Worm (Caenorhabditis elegans): Measurements from ENCODE around the gene lbp-4.

Gene lbp-4

DNA sequence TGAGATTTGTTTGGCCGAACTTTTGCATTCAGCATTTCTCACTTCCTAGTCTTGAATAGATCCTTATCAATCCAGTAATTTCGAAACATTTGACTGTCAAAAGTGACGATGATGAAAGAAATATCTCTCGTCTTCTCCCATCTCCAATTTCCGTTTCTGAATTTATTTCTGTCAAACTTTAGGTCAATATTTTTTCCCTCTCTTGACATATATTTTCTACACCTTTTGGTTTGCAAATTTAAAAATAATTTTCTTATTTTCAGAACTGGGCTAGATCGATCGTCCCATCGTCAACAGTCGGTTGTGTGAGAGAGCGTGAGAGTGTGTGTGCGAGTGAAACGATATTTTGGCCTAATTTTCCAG is 15.6 kb upstream of the lbp-4 start, which contains the start of gene xpo-1:
TSS of gene xpo-1 (plus strand) at position 264 of the 363 bp plus-strand sequence.
- no peak for TF ChIP-seq unc-62 (GFP tag; optimal IDR thresholded peaks at IDR 0.05)

DNA sequence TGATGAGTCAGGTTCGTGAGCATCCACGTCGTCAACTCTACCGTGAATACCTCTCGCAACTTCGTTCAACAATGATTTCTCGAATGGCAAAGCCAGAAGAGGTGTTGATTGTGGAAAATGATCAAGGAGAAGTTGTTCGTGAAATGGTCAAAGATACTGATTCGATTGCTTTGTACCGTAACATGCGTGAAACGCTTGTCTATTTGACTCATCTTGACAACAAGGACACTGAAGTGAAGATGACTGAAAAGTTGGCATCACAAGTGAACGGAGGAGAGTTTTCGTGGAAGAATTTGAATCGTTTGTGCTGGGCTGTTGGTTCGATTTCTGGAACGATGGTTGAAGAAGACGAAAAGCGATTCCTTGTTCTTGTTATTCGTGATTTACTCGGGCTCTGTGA is 13.7 kb upstream of the lbp-4 start:
- TF ChIP-seq unc-62 (GFP tag; optimal IDR thresholded peaks at IDR 0.05), result no peak

DNA sequence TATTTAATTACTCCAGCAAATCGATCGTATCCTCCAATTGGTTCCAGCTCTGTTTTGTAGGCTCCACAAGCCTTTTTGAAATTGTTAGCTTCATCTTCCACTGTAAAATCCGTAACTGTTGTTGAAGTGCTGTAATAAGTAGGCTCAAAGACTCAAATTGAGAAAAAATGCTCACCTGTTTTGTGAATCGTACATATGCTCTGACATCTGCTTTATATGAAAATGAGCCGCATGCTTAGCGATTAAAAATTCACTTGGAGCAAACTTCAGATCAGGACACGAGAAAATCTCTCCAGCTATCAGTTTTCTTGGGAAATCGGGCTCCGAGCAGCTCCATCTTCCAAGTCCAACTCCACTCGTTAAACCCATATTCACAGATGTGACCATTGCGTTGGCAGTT is 11.9 kb upstream of the lbp-4 start:
- no peak for TF ChIP-seq unc-62 (GFP tag; optimal IDR thresholded peaks at IDR 0.05)

DNA sequence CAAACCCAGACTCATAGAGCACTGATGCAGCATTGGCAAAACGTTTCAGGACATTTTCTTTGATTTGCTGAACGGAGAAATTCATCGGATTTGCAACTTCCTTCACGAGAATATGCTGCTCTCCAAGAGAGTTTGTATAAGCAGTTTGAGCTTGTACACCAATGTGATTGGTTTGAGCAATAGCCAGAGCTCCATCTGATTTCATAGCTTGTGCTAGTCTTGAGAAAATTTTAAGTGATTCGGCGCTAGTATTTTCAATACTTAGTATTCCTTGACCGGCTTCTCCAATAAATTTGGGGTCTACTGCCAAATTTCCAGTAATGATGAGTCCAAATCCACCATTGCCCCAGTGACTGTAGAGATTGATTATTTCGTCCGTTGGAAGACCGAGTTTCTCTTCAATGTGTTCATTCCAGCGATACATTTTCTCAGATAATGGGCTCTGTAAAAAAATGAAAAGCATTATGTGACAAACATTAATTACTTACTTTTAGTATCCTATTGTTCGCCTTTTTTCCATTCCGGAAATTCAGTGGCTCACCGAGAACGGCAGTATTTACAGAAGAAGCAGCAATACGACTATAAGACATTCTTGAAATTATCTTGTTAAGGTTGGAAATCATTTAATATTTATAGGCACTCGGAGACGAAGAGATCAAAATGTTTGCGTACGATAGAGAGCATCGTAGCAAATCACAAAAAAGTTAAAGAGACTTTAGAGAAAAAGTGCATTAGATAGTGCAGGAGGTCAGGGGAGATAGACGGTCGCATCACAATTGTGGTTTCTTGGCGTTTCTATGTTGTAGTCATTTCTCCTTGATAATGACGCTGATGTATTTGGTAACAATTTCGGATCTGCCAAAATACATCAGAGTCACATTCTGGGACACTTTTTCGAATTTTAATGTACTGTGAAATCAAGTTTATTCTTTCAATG is 10.8 kb upstream of the lbp-4 start, which contains the start of gene ZK742.3:
TSS of gene ZK742.3 (minus strand) at position 593 of the 937 bp plus-strand sequence.
- no peak for TF ChIP-seq unc-62 (GFP tag; optimal IDR thresholded peaks at IDR 0.05)

DNA sequence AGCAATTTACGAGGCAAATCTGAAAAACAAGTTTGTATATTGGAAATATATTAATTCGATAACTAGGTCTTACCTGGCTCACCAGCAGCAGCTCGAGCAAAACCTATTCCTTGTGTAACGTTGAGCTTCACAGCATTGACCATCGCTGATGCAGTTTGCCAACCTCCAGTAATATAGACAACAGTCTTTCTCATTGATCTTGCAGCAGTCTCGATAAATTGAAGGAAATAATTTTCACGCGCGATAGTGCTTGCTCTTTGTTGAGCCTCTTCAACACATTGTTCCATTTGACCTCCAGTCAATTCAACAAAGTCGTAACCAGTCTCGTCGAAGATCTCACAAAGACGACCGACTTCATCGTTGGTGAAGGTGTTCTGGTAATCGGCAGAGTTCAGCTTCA is 9.8 kb upstream of the lbp-4 start:
- no peak for TF ChIP-seq unc-62 (GFP tag; optimal IDR thresholded peaks at IDR 0.05)

DNA sequence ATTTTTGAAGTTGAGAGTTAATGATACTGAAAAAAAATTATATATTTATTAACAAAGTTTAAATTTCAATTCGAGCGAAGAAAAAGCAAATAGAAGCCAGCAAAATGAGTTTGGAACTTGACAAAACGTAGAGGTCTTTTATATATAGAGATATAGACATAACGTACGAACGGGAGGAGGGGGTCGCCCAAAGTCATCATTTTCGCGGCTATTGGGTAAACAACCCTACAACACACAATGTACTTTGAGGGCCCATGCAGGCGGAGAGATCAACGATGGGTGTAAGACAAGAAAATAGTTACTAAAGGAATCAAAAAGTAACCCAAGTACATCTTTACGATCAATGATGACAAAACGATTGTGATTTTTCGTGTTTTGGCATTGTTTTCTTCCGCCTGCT is 8.6 kb upstream of the lbp-4 start, which contains the start of gene ZK742.4:
TSS of gene ZK742.4 (minus strand) at position 35 of the 400 bp plus-strand sequence.
- TF ChIP-seq unc-62 (GFP tag; optimal IDR thresholded peaks at IDR 0.05), result no peak

DNA sequence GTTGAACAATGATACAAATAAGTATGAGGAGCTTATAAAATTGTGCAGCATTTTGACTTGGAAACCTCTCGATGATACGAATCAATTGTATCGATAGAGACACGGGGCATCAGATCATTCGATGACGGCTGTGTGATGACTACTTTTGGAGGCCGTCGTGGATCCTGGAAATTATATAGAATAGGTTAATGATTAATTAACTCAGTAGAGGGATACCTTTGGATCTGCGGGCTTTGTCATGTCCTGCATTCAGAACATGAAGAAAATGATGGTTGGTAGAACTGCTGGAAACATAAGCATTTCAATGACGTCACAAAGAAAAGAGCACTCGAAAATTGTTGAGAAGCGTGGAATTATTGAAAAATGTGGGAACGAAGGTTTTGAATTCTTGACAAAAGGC is 5.8 kb upstream of the lbp-4 start, which contains the start of gene ZK742.6:
TSS of gene ZK742.6 (minus strand) at position 342 of the 400 bp plus-strand sequence.
- TF ChIP-seq unc-62 (GFP tag; optimal IDR thresholded peaks at IDR 0.05), result no peak

DNA sequence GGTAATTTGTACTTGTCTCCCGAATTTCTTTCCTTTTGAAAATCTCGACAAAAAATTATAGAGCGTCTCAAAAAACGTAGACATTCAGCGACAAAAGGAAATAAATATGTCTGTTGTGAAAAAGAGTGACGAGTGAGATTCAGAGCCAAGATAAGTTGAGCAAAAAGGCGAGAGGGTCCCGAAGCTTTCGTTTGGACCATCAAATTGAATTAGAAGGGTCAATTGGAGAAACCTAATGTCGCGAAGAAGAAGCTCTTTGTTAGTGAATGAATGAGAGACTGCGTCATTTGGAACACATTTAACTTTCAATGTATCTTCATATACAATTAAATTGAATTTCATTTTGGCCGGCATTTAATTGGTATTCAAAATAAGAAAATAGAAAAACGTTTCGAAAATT is 3.9 kb upstream of the lbp-4 start:
- no peak for TF ChIP-seq unc-62 (GFP tag; optimal IDR thresholded peaks at IDR 0.05)

DNA sequence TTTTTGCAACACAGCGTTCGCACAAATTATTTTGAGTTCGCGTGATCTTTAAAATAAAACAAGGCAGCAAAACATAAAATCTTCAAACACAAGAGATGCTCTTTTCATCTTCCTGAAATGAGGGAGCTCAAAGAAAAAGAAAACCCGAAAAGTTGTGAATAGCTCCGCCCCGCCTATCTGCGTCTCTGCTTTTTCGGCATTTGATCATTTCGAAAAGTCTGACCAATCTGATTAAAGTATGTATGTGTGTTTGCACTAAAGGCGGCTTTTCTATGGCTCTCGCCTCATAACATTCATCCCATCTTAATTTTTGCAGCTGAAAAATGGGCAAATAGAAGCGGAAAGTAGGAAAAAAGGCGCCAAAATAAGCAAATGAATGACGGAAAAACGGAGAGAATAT is 793 bp upstream of the lbp-4 start:
- TF ChIP-seq unc-62 (GFP tag; optimal IDR thresholded peaks at IDR 0.05), result no peak

DNA sequence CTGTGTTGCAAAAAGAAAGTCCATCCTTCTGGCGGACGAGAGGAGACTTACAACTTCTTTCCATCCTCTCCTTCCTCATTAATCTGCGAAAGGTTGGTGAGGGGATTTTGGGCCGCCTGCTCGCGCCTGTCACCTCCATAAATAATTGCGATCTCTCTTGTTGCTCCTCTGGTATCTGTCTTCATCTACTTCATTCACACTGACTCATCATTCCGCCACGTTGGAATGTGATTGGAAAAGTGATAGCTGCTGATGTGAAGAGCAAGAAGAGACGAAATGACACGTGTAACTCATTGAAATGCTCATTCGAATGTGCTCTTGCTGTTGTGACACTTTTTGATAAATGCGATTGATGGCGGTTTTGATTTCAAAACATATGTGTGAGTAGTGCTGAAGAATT is 2.3 kb downstream of the lbp-4 start:
- no peak for TF ChIP-seq unc-62 (GFP tag; optimal IDR thresholded peaks at IDR 0.05)

DNA sequence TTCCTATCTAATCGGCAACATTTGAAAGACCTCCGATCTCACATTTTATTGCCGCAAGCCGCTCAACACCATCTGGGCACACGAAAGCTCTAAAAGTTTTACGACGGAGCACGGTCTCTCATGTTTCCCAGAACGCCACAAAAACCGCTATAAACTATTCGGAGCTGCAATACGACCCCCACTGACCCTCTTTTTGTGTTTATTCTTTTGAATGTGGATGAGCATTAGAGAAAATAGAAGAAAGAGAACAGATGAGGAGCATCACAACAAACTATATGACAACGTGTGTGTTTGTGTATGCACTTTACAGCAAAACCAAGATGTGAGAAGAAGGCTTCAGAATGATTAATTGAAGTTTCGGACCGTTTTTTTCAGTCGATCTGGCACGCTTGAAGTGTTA is 3.8 kb downstream of the lbp-4 start:
- no peak for TF ChIP-seq unc-62 (GFP tag; optimal IDR thresholded peaks at IDR 0.05)

DNA sequence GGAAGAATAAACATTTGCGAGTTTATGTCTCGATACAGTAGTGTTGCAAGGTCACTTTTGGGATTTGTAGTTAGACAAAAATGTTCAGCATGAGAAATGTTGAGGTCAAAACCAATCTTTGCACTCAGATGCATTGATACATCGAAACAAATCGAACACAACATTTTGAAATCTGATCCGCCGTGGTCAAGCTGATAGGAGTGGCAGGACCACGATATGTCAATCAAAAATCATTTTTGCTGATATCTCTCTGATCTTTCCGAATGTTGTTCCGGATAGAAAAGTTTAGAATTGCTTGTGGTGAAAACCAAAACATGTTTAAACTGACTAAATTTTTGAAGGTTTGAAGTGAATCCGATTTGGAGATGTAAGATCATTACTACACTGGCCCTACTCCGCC is 5.5 kb downstream of the lbp-4 start:
- TF ChIP-seq unc-62 (GFP tag; optimal IDR thresholded peaks at IDR 0.05), result no peak

DNA sequence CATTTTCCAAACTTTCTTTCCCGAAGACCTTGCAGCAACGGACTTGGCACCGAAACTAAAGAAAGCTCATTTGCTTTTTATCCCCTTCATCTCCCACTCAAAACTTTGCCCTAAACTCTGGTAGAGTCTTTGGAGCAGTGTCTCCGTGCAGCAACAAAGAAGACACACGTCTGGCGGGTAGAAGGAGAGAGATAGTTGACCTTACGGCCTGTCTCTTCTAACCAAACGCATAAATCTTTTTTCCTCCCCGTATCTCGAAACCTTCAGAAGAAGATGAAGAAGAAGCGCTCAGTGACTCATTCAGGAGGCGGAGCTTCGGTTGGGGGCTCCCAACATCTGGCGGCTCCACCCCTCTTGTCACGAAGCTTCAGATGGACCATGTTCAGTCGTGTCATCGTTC is 6.0 kb downstream of the lbp-4 start:
- TF ChIP-seq unc-62 (GFP tag; optimal IDR thresholded peaks at IDR 0.05), result no peak

DNA sequence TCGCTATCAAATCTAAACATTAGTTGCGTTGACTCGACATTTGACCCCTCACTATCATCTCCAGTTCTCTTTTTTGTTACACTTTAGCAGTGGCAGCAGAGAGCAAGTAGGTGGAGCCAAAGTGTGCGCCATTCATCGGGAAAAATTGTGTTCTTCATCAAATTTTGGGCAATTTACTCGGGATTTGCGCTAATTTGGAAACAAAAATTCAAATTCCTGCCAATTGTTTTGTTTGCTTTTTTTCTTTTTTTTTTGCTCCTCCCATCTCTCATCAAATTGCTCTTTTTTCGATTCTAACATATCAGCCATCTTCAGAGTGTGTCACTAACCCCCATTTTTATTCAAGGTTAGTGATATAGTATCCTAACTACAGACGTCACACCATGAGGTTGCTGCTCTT is 6.5 kb downstream of the lbp-4 start, which contains the start of gene mig-6:
TSS of gene mig-6 (plus strand) at position 301 of the 400 bp plus-strand sequence.
- no peak for TF ChIP-seq unc-62 (GFP tag; optimal IDR thresholded peaks at IDR 0.05)

DNA sequence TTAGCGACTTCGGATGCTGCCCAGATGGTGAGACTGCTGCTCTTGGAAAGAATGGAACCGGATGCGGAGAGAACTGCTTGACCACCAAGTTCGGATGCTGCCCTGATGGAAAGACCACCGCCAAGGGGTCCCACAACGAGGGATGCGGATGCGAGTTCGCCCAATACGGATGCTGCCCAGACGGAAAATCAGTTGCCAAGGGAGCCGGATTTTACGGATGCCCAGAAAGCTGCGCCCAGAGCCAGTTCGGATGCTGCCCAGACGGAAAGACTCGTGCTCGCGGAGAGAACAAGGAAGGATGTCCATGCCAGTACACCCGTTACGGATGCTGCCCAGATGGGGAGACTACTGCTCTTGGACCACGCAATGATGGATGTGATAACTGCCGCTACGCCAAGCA is 10.6 kb downstream of the lbp-4 start:
- TF ChIP-seq unc-62 (GFP tag; optimal IDR thresholded peaks at IDR 0.05), result no peak

DNA sequence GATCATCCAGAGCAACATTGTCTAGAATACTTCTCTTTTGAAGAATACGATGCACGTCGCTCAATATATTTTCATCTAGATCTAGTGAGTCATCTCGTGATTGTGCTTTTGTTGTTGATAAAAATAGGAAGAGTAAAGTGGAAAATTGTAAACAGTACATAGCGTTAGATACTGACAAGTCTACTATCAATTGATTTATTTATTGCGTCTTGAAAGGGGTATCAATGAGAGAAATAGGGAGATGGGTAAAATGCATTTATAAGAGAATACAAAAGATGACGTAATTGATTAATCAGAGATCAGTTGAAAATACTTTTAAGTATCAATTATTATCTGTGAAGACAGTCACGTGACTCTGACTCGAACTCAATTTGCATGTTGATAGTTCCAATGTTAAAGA is 16.5 kb downstream of the lbp-4 start, which contains the start of gene txt-5:
TSS of gene txt-5 (minus strand) at position 224 of the 400 bp plus-strand sequence.
- TF ChIP-seq unc-62 (GFP tag; optimal IDR thresholded peaks at IDR 0.05), result no peak

DNA sequence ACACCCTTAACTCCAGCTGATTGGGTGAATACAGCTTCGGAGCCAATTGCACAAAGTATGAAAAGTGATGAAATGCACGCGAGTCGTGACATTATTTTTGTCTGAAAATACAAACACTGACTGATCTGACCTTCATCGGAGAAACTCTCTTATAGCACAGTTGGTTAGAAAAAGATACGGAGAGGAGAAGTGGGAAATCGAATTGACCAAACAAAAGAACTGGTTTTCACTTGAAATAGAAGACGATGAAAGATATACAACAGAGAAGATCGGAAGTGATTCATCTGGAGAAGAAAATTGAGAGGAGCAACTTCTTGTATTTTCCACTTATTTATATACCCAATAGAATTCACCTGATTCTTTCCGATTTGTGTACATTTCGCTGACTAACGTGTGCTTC is 17.4 kb downstream of the lbp-4 start, which contains the start of gene ttr-33:
TSS of gene ttr-33 (minus strand) at position 101 of the 400 bp plus-strand sequence.
- no peak for TF ChIP-seq unc-62 (GFP tag; optimal IDR thresholded peaks at IDR 0.05)
